Worm (Caenorhabditis elegans): ENCODE measurements around the gene smg-9.

Gene smg-9

DNA sequence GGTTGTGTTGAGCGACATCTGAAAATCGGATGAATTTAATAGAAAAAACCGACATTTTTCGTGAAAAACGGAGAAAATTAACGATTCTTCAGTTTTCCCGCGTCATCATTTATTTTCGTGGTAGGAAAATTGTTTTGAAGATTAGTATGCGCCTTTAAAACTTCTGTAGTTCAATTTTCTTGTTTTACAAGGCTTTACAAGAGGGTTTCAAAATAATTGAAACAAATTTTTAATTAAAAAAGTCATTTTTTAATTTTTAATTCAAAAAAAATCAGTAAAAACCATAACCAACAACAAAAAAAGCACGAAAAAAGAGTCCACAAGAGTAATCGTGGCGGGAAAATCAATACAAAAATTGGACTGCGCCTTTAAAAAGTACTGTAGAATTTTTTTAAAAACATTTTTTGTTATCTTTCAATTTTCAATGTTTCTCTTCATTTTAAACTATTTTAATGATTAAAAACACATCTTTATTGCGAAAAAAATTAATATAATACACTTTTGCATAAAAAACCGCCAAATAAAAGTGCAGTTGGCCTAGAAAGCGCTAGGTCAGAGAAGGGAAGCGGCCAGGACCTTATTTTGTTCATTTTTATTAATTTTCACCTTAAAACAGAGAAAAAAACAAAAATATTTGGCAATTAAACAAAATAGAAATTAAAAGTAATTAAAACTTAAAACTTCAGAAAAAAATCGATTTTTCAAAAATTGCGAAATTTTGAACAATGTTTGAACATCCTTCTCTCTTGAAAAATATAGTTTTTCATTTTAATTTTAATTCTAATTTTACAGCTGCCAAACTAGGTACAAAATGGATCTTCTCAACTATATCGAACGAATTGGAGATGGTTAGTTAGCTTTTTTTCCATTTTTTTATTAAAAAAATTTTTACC lies 1.5 kb upstream of the smg-9 start, which contains the start of the genes tac-1 and Y54E2A.4:
Gene tac-1 (minus strand): TSS at position 20 of the 893 bp plus-strand sequence.
Gene Y54E2A.4 (plus strand): TSS at position 765 of the 893 bp plus-strand sequence.
- no peak for TF ChIP-seq ceh-28 (tag; optimal IDR thresholded peaks at IDR 0.05)
- TF ChIP-seq zag-1 (tag; optimal IDR thresholded peaks at IDR 0.05): no peak
- TF ChIP-seq pha-4 (tag; optimal IDR thresholded peaks at IDR 0.05): peak; percentile 36
- TF ChIP-seq nhr-23 (tag; optimal IDR thresholded peaks at IDR 0.05): no peak
- no peak for TF ChIP-seq ZK546.5 (tag; optimal IDR thresholded peaks at IDR 0.05)
- TF ChIP-seq lin-39 (tag; optimal IDR thresholded peaks at IDR 0.05): no peak
- TF ChIP-seq lin-15B (tag; optimal IDR thresholded peaks at IDR 0.05): peak; percentile 12
- no peak for TF ChIP-seq mml-1 (tag; optimal IDR thresholded peaks at IDR 0.05)
- no peak for TF ChIP-seq R02D3.7 (tag; optimal IDR thresholded peaks at IDR 0.05)

DNA sequence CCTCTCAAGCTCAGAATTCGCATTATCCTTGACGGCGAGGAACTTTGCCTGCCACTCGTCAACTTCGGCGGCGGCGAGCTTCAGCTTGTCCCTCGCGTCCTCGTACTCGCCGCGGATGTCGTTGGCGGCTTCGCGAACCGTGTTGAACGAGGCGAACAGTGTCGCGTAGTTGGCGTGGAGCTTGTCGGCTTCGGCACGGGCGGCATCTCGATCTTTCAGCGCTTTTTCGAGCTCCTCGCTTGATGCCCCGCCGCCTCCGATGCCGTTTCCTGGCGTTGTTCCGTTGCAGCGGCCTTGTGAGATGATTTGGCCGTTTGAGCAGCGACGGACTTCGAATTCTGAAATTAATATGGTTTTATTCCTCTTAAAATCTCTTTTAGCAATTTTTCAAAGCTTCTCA lies 597 bp upstream of the smg-9 start:
- TF ChIP-seq fkh-2 (tag; optimal IDR thresholded peaks at IDR 0.05): no peak

DNA sequence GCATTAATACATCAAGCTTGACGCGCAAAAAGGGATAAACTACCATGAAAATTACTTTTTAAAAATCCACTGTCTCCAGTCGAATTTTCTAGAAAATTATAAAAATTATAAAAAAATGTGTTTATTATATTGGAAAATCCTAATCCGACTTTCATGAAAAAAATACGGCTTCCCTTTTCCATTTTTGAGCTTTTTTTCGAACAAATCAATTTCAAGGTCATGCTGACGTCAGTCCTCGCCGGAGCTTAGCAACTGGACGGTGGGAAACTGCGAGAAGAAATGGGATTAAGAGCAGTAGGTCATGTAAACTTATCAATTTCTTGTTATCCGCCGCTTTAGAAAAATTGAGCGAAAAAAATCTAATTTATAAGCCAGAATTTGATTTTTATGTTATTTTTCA lies 7.5 kb downstream of the smg-9 start:
- no peak for TF ChIP-seq ceh-82 (tag; optimal IDR thresholded peaks at IDR 0.05)

DNA sequence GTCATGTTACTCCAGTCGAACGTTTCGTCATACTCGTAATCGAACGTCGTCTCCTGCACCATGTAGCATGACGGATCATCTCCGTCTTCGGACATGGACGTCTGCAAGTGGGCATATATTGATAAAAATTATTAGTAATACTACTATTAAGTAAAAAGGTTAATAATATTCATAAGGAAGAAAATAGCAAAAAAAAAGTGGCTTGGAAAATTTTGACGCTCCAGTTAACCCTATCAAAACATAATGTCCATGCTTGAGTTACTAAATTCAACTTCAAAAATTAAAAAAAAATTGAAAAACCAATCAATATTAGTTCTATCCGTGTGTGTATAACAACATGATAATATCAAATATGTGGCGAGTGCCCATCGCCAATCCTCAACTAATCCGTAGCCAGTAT lies 13.5 kb downstream of the smg-9 start, which contains the start of gene npr-34:
Gene npr-34 (minus strand): TSS at position 101 of the 400 bp plus-strand sequence.
- TF ChIP-seq skn-1 (tag; optimal IDR thresholded peaks at IDR 0.05) (no peak), nhr-23 (tag; optimal IDR thresholded peaks at IDR 0.05) (no peak), elt-2 (tag; optimal IDR thresholded peaks at IDR 0.05) (no peak), pha-4 (tag; optimal IDR thresholded peaks at IDR 0.05) (no peak), elt-3 (tag; optimal IDR thresholded peaks at IDR 0.05) (no peak)

DNA sequence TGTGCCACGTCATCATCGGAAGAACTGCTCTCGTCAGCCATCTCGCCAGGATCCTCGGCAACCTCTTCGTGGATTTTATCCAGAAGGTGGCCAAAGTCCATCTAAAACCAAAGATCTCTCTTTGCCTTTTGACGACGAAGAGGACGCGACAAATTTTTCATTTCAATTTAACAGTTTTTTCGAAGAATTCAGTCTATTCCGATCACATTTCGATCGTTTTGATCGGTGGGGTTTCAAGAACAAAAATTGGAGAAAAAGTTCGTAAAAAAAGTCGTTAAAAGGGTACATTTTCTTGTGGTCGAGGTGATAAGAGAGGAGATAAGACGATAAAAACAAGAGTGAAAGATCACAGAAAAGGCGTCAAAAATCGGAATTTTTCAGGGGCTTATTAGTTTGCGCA lies 19.2 kb downstream of the smg-9 start, which contains the start of gene glna-1:
Gene glna-1 (minus strand): TSS at position 101 of the 400 bp plus-strand sequence.
- TF ChIP-seq nhr-76 (tag; optimal IDR thresholded peaks at IDR 0.05): no peak
- no peak for TF ChIP-seq fkh-2 (tag; optimal IDR thresholded peaks at IDR 0.05)

DNA sequence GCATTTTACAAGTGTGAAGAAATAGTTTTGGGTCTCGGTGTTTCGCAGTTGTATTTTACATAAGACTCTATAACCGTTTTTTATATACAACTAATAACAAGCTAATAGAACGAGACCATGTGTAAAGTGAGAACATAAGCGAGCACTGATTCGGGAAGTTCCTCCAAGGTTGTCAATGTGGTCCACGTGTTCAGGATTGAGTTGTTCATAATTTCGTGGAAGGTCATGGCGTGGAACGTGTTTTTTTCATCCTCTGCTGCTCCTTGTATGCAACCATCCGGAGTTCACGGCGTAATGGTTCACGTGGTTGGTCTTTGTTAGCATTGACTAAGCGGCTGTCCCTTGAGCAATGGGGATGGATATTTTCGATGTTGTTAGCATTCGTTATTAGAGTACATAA lies 24.5 kb downstream of the smg-9 start:
- TF ChIP-seq skn-1 (tag; optimal IDR thresholded peaks at IDR 0.05) (no peak), ama-1 (optimal IDR thresholded peaks at IDR 0.05) (no peak), tbx-2 (tag; optimal IDR thresholded peaks at IDR 0.05) (no peak), fos-1 (tag; optimal IDR thresholded peaks at IDR 0.05) (no peak), ztf-4 (tag; optimal IDR thresholded peaks at IDR 0.05) (no peak), ZK546.5 (tag; optimal IDR thresholded peaks at IDR 0.05) (no peak), fkh-2 (tag; optimal IDR thresholded peaks at IDR 0.05) (no peak), lin-39 (tag; optimal IDR thresholded peaks at IDR 0.05) (no peak)

DNA sequence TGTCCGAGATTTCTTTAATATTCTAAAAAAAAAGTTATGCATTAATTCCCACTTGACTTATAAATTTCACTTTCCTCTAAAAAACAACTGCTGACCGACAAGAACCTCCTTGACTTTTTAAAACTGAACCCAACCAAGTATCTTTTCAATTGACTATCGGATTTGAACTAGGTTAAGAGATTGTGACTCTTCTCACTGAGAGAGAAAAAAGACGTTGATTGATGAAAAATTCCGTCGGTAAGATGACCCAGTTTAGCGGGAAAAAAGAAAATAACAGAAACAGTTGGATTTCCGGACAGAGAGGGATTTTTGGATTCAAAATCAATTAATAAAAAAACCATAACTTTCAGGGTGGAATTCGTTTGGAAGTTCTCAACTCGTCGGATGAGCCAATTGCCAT lies 46.2 kb downstream of the smg-9 start:
- TF ChIP-seq nhr-23 (tag; optimal IDR thresholded peaks at IDR 0.05) (peak; percentile 62), nhr-43 (tag; optimal IDR thresholded peaks at IDR 0.05; ENCODE audit: poor library complexity, severe bottlenecking) (no peak)

DNA sequence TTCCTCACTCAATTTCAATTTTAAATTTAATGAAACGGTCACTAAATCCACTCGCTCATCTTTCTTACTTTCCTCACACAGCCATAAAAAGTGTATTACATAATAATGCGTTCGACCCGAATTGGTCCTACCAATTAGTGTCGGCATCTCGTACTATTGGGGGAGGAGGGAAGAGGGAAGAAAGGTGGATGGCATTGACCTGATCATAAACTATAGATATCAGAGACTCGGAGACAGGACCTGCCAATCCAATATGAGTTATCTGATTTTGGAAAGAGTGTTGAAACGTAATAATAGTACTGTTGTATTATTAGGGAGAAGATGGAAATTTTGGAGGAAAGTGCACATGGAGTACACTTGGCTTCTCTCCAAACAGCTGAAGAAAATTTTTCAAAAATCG lies 46.7 kb downstream of the smg-9 start:
- TF ChIP-seq ceh-28 (tag; optimal IDR thresholded peaks at IDR 0.05) (no peak), nhr-23 (tag; optimal IDR thresholded peaks at IDR 0.05) (peak; percentile 2), aly-2 (tag; optimal IDR thresholded peaks at IDR 0.05) (no peak), lin-39 (tag; optimal IDR thresholded peaks at IDR 0.05) (no peak), daf-12 (tag; optimal IDR thresholded peaks at IDR 0.05) (no peak)

DNA sequence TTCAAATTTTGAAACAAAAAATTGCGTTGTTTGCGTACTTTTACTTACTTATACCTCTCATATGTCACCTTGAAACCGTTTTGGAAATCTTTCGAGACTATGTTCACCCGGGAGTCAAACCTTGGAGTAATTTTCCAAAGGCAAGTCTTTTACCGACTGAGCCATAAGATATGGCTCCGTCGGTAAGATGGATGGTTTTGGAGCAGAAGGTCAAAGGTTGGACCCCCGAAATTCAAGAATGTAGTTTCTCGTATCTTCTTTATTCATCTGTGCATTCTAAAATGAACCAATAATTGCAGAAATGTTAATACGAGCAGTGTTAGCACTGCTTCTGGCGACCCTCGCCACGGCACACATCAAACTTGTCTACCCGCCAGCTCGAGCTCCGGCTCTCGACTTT lies 47.4 kb downstream of the smg-9 start, which contains the start of gene C09F9.2:
Gene C09F9.2 (plus strand): TSS at position 301 of the 400 bp plus-strand sequence.
- TF ChIP-seq unc-39 (tag; optimal IDR thresholded peaks at IDR 0.05) (no peak), nhr-237 (tag; optimal IDR thresholded peaks at IDR 0.05) (no peak)
